Worm (Caenorhabditis elegans) whole organism, late embryonic: ENCODE results near the gene erd-2.1.

Experiments used
- ama-1 ChIP-seq: fragments of 150-350 bp; optimal IDR thresholded peaks from 2 replicates; lab custom pipeline; 2014
- ceh-34 ChIP-seq: sonication (generic microtip); optimal IDR thresholded peaks from 2 replicates; lab custom pipeline; 2016; ENCODE audit warnings: mild to moderate bottlenecking, missing genetic modification characterization, missing compliant biosample characterization
- ceh-48 ChIP-seq: sonication (generic microtip); optimal IDR thresholded peaks from 2 replicates; lab custom pipeline; 2016; ENCODE audit warnings: missing genetic modification characterization, inconsistent platforms, missing compliant biosample characterization
- ceh-9 ChIP-seq: sonication (generic microtip); optimal IDR thresholded peaks from 2 replicates; lab custom pipeline; 2016; ENCODE audit warnings: mild to moderate bottlenecking, missing genetic modification characterization, inconsistent platforms, missing compliant biosample characterization
- ets-4 ChIP-seq: sonication (generic microtip); optimal IDR thresholded peaks from 2 replicates; lab custom pipeline; 2016; ENCODE audit warnings: missing genetic modification characterization, missing compliant biosample characterization
- fkh-10 ChIP-seq: fragments of 150-350 bp; optimal IDR thresholded peaks from 2 replicates; lab custom pipeline; 2014; ENCODE audit warnings: missing biosample characterization, missing genetic modification reagents, missing genetic modification characterization
- nfya-1 ChIP-seq: sonication (generic microtip); optimal IDR thresholded peaks from 2 replicates; lab custom pipeline; 2017; ENCODE audit warnings: missing genetic modification characterization, mild to moderate bottlenecking, missing compliant biosample characterization, antibody characterized with exemption, moderate library complexity
- pat-9 ChIP-seq: fragments of 200-800 bp; sonication (Bioruptor generic); optimal IDR thresholded peaks from 2 replicates; lab custom pipeline; 2018; ENCODE audit warnings: mild to moderate bottlenecking, missing genetic modification characterization, moderate library complexity, missing compliant biosample characterization
- rnt-1 ChIP-seq: sonication (generic microtip); optimal IDR thresholded peaks from 2 replicates; lab custom pipeline; 2016; ENCODE audit warnings: missing genetic modification characterization, missing compliant biosample characterization
- sox-2 ChIP-seq: fragments of 200-800 bp; sonication (Bioruptor generic); IDR thresholded peaks from 2 replicates; pipeline ENCODE4 v1.3.6; 2022; ENCODE audit warnings: missing genetic modification reagents, missing genetic modification characterization, missing compliant biosample characterization
- sox-4 ChIP-seq: sonication (generic microtip); optimal IDR thresholded peaks from 2 replicates; lab custom pipeline; 2017; ENCODE audit warnings: mild to moderate bottlenecking, missing genetic modification characterization, inconsistent platforms, missing compliant biosample characterization
- tbx-2 ChIP-seq: sonication (generic microtip); optimal IDR thresholded peaks from 2 replicates; lab custom pipeline; 2016; ENCODE audit warnings: missing genetic modification characterization, missing compliant biosample characterization
- unc-42 ChIP-seq: sonication (generic microtip); optimal IDR thresholded peaks from 2 replicates; lab custom pipeline; 2016; ENCODE audit warnings: missing genotype, missing genetic modification characterization, missing compliant biosample characterization

ce11 chrX:10197204-10197756 lies 38.7 kb upstream of the erd-2.1 start, which contains the start of gene nucb-1:
- TF ChIP-seq ets-4 (tag; lab: Kevin White, UChicago) (no peak), sox-2 (no peak), ceh-34 (tag; lab: Kevin White, UChicago) (peak; percentile 89), nfya-1 (peak; percentile 73), unc-42 (tag; lab: Kevin White, UChicago) (peak; percentile 26), ama-1 (lab: Kevin White, UChicago) (no peak), pat-9 (tag; lab: Kevin White, UChicago) (no peak), rnt-1 (tag; lab: Kevin White, UChicago) (no peak), ceh-48 (tag; lab: Kevin White, UChicago) (no peak), ceh-9 (no peak), fkh-10 (no peak), tbx-2 (tag; lab: Kevin White, UChicago) (peak; percentile 56), sox-4 (no peak)
